Fruit fly (Drosophila melanogaster) whole organism, embryonic: ENCODE data around the gene tw.

Experiments
- Awh ChIP-seq: fragments of 200-800 bp; sonication (Bioruptor generic); IDR thresholded peaks from 2 replicates; pipeline ENCODE4, ENCODE4 v1.3.6; 2022; ENCODE audit warnings: missing biosample characterization, missing genetic modification characterization
- CG1024 ChIP-seq: fragments of 200-800 bp; sonication (Bioruptor generic); IDR thresholded peaks from 2 replicates; pipeline ENCODE4 v1.3.6; 2022; ENCODE audit warnings: missing biosample characterization, missing genetic modification characterization
- CG10543 ChIP-seq: fragments of 200-800 bp; sonication (Bioruptor generic); optimal IDR thresholded peaks from 3 replicates; lab custom pipeline; 2017; ENCODE audit warnings: missing biosample characterization, mild to moderate bottlenecking, missing genetic modification characterization, moderate library complexity
- CG12219 ChIP-seq: fragments of 200-800 bp; sonication (Bioruptor generic); optimal IDR thresholded peaks from 3 replicates; lab custom pipeline; 2018; ENCODE audit warnings: missing biosample characterization, mild to moderate bottlenecking, missing genetic modification characterization
- CG15269 ChIP-seq: fragments of 200-800 bp; sonication (Bioruptor generic); optimal IDR thresholded peaks from 2 replicates; lab custom pipeline; 2018; ENCODE audit warnings: missing biosample characterization, mild to moderate bottlenecking, missing genetic modification characterization, moderate library complexity
- CG17385 ChIP-seq: fragments of 200-800 bp; sonication (Bioruptor generic); optimal IDR thresholded peaks from 3 replicates; lab custom pipeline; 2018; ENCODE audit warnings: missing biosample characterization, mild to moderate bottlenecking, missing genetic modification characterization
- CG18011 ChIP-seq: fragments of 200-800 bp; sonication (Bioruptor generic); optimal IDR thresholded peaks from 2 replicates; lab custom pipeline; 2017; ENCODE audit warnings: missing biosample characterization, missing genetic modification characterization, mild to moderate bottlenecking, moderate library complexity, missing genotype
- CG18262 ChIP-seq: fragments of 200-800 bp; optimal IDR thresholded peaks from 3 replicates; lab custom pipeline; 2019; ENCODE audit warnings: missing biosample characterization, mild to moderate bottlenecking, missing genetic modification characterization, moderate library complexity
- CG2712 ChIP-seq: fragments of 200-800 bp; optimal IDR thresholded peaks from 3 replicates; lab custom pipeline; 2019; ENCODE audit warnings: missing biosample characterization, mild to moderate bottlenecking, missing genetic modification characterization, moderate library complexity
- CG30020 ChIP-seq: fragments of 200-800 bp; optimal IDR thresholded peaks from 2 replicates; lab custom pipeline; 2019; ENCODE audit warnings: missing biosample characterization, mild to moderate bottlenecking, missing genetic modification characterization, moderate library complexity
- CG30403 ChIP-seq: fragments of 200-800 bp; sonication (Bioruptor generic); optimal IDR thresholded peaks from 3 replicates; lab custom pipeline; 2016; ENCODE audit warnings: missing biosample characterization, missing genetic modification characterization
- CG34224 ChIP-seq: fragments of 200-800 bp; sonication (Bioruptor generic); IDR thresholded peaks from 3 replicates; pipeline ENCODE4 v1.3.6; 2022; ENCODE audit warnings: missing biosample characterization, missing genetic modification characterization; ENCODE audit not compliant: partially characterized antibody
- CG3838 ChIP-seq: fragments of 200-800 bp; sonication (Bioruptor generic); optimal IDR thresholded peaks from 3 replicates; lab custom pipeline; 2016; ENCODE audit warnings: missing biosample characterization, missing genetic modification characterization
- CG3847 ChIP-seq: fragments of 200-800 bp; sonication (Bioruptor generic); IDR thresholded peaks from 2 replicates; pipeline ENCODE4 v1.3.6; 2022; ENCODE audit warnings: missing biosample characterization, missing genetic modification characterization
- CG4282 ChIP-seq: fragments of 200-800 bp; sonication (Bioruptor generic); optimal IDR thresholded peaks from 2 replicates; lab custom pipeline; 2016; ENCODE audit warnings: missing biosample characterization, missing genetic modification characterization
- CG4360 ChIP-seq: fragments of 200-800 bp; sonication (Bioruptor generic); IDR thresholded peaks from 2 replicates; pipeline ENCODE4 v1.3.6; 2022; ENCODE audit warnings: missing biosample characterization, missing genetic modification characterization
- CG4854 ChIP-seq: fragments of 200-800 bp; sonication (Bioruptor generic); optimal IDR thresholded peaks from 2 replicates; lab custom pipeline; 2016; ENCODE audit warnings: missing biosample characterization, missing genetic modification characterization, inconsistent platforms
- CG6254 ChIP-seq: fragments of 200-800 bp; sonication (Bioruptor generic); optimal IDR thresholded peaks from 3 replicates; lab custom pipeline; 2017; ENCODE audit warnings: mild to moderate bottlenecking, missing biosample characterization, missing genetic modification reagents, missing genetic modification characterization
- CG7271 ChIP-seq: fragments of 200-800 bp; sonication (Bioruptor generic); optimal IDR thresholded peaks from 2 replicates; lab custom pipeline; 2018; ENCODE audit warnings: missing biosample characterization, mild to moderate bottlenecking, missing genetic modification characterization, moderate library complexity
- CG7372 ChIP-seq: fragments of 200-800 bp; sonication (Bioruptor generic); IDR thresholded peaks from 2 replicates; pipeline ENCODE4 v1.3.6; 2022; ENCODE audit warnings: missing biosample characterization, missing genetic modification characterization
- CG7987 ChIP-seq: fragments of 200-800 bp; sonication (Bioruptor generic); optimal IDR thresholded peaks from 2 replicates; lab custom pipeline; 2018; ENCODE audit warnings: missing biosample characterization, mild to moderate bottlenecking, missing genetic modification characterization, moderate library complexity
- CG8089 ChIP-seq: fragments of 200-800 bp; sonication (Bioruptor generic); optimal IDR thresholded peaks from 3 replicates; lab custom pipeline; 2016; ENCODE audit warnings: missing biosample characterization, missing genetic modification characterization
- CG8388 ChIP-seq: fragments of 200-800 bp; sonication (Bioruptor generic); optimal IDR thresholded peaks from 2 replicates; lab custom pipeline; 2019; ENCODE audit warnings: missing biosample characterization, mild to moderate bottlenecking, missing genetic modification characterization, moderate library complexity
- CG8924 ChIP-seq: fragments of 200-800 bp; optimal IDR thresholded peaks from 3 replicates; lab custom pipeline; 2019; ENCODE audit warnings: missing biosample characterization, mild to moderate bottlenecking, missing genetic modification characterization, moderate library complexity
- CG9437 ChIP-seq: fragments of 200-800 bp; sonication (Bioruptor generic); optimal IDR thresholded peaks from 2 replicates; lab custom pipeline; 2018; ENCODE audit warnings: missing biosample characterization, mild to moderate bottlenecking, missing genetic modification characterization
- Dad ChIP-seq: fragments of 200-800 bp; sonication (Bioruptor generic); optimal IDR thresholded peaks from 3 replicates; lab custom pipeline; 2016; ENCODE audit warnings: missing biosample characterization, missing genetic modification characterization
- Dip3 ChIP-seq: fragments of 200-800 bp; sonication (Bioruptor generic); optimal IDR thresholded peaks from 3 replicates; lab custom pipeline; 2016; ENCODE audit warnings: missing biosample characterization, missing genetic modification characterization
- E2f1 ChIP-seq: fragments of 200-800 bp; sonication (Bioruptor generic); IDR thresholded peaks from 2 replicates; pipeline ENCODE4 v1.3.6; 2022; ENCODE audit warnings: missing biosample characterization, missing genetic modification characterization
- GATAe ChIP-seq: fragments of 200-800 bp; sonication (Bioruptor generic); conservative IDR thresholded peaks from 2 replicates; pipeline ENCODE4 v1.3.6; 2022; ENCODE audit warnings: missing biosample characterization, missing genetic modification characterization
- Meics ChIP-seq: fragments of 200-800 bp; sonication (Bioruptor generic); optimal IDR thresholded peaks from 2 replicates; lab custom pipeline; 2017; ENCODE audit warnings: missing biosample characterization, mild to moderate bottlenecking, missing genetic modification characterization
- NFAT ChIP-seq: fragments of 200-800 bp; sonication (Bioruptor generic); IDR thresholded peaks from 2 replicates; pipeline ENCODE4 v1.3.6; 2022; ENCODE audit warnings: missing biosample characterization, missing genetic modification characterization
- Sin3A ChIP-seq: fragments of >200 bp; optimal IDR thresholded peaks from 2 replicates; lab custom pipeline; 2018
- Vsx1 ChIP-seq: fragments of 200-800 bp; sonication (Bioruptor generic); optimal IDR thresholded peaks from 2 replicates; lab custom pipeline; 2017; ENCODE audit warnings: missing biosample characterization, mild to moderate bottlenecking, missing genetic modification characterization, missing genetic modification reagents
- bab2 ChIP-seq: fragments of 200-800 bp; sonication (Bioruptor generic); optimal IDR thresholded peaks from 2 replicates; lab custom pipeline; 2016; ENCODE audit warnings: missing biosample characterization, missing genetic modification characterization
- cad ChIP-seq: fragments of >200 bp; optimal IDR thresholded peaks from 2 replicates; lab custom pipeline; 2017; ENCODE audit warnings: missing biosample characterization, missing genetic modification characterization
- corto ChIP-seq: fragments of 200-800 bp; sonication (Bioruptor generic); optimal IDR thresholded peaks from 2 replicates; lab custom pipeline; 2016; ENCODE audit warnings: missing biosample characterization, mild to moderate bottlenecking, missing genetic modification characterization, moderate library complexity
- croc ChIP-seq: fragments of 200-800 bp; sonication (Bioruptor generic); conservative IDR thresholded peaks from 3 replicates; pipeline ENCODE4 v1.3.6; 2022; ENCODE audit warnings: missing biosample characterization, missing genetic modification characterization
- dm ChIP-seq: fragments of 200-800 bp; sonication (Bioruptor generic); optimal IDR thresholded peaks from 3 replicates; lab custom pipeline; 2016; ENCODE audit warnings: missing biosample characterization, missing genetic modification characterization
- en ChIP-seq: fragments of 200-800 bp; sonication (Bioruptor generic); optimal IDR thresholded peaks from 2 replicates; lab custom pipeline; 2016; ENCODE audit warnings: missing biosample characterization, missing genetic modification characterization
- fd102C ChIP-seq: fragments of 200-800 bp; sonication (Bioruptor generic); optimal IDR thresholded peaks from 2 replicates; lab custom pipeline; 2018; ENCODE audit warnings: missing biosample characterization, mild to moderate bottlenecking, missing genetic modification characterization, moderate library complexity
- fd3F ChIP-seq: fragments of 200-800 bp; sonication (Bioruptor generic); optimal IDR thresholded peaks from 2 replicates; lab custom pipeline; 2018; ENCODE audit warnings: missing biosample characterization, mild to moderate bottlenecking, missing genetic modification characterization, moderate library complexity
- ftz-f1 ChIP-seq: fragments of 200-800 bp; sonication (Bioruptor generic); optimal IDR thresholded peaks from 2 replicates; lab custom pipeline; 2016; ENCODE audit warnings: missing biosample characterization, missing genetic modification characterization
- kah ChIP-seq: fragments of 200-800 bp; sonication (Bioruptor generic); optimal IDR thresholded peaks from 2 replicates; lab custom pipeline; 2018; ENCODE audit warnings: missing biosample characterization, mild to moderate bottlenecking, missing genetic modification characterization
- nau ChIP-seq: fragments of 200-800 bp; sonication (Bioruptor generic); optimal IDR thresholded peaks from 3 replicates; lab custom pipeline; 2017; ENCODE audit warnings: missing biosample characterization, mild to moderate bottlenecking, missing genetic modification characterization, missing genetic modification reagents
- oc ChIP-seq: fragments of 200-800 bp; sonication (Bioruptor generic); optimal IDR thresholded peaks from 2 replicates; lab custom pipeline; 2018; ENCODE audit warnings: missing biosample characterization, mild to moderate bottlenecking, missing genetic modification characterization, moderate library complexity
- p53 ChIP-seq: fragments of 200-800 bp; sonication (Bioruptor generic); optimal IDR thresholded peaks from 2 replicates; lab custom pipeline; 2016; ENCODE audit warnings: missing biosample characterization, missing genetic modification characterization
- pfk ChIP-seq: fragments of 200-800 bp; sonication (Bioruptor generic); optimal IDR thresholded peaks from 2 replicates; lab custom pipeline; 2018; ENCODE audit warnings: missing biosample characterization, mild to moderate bottlenecking, missing genetic modification characterization, moderate library complexity
- pum ChIP-seq: fragments of 200-800 bp; sonication (Bioruptor generic); optimal IDR thresholded peaks from 2 replicates; lab custom pipeline; 2016; ENCODE audit warnings: missing biosample characterization, missing genetic modification characterization
- sug ChIP-seq: fragments of 200-800 bp; optimal IDR thresholded peaks from 2 replicates; lab custom pipeline; 2019; ENCODE audit warnings: missing biosample characterization, mild to moderate bottlenecking, missing genetic modification characterization, moderate library complexity
- wor ChIP-seq: fragments of 200-800 bp; sonication (Bioruptor generic); IDR thresholded peaks from 2 replicates; pipeline ENCODE4 v1.3.6; 2022; ENCODE audit warnings: missing biosample characterization, missing genetic modification characterization
- zen2 ChIP-seq: fragments of 200-800 bp; sonication (Bioruptor generic); IDR thresholded peaks from 3 replicates; pipeline ENCODE4 v1.3.6; 2022; ENCODE audit warnings: missing biosample characterization, missing genetic modification characterization; ENCODE audit not compliant: partially characterized antibody

tw gene

dm6 chrX:765039-765508 lies 19.5 kb upstream of the tw start, which contains the start of gene RpL22 (continued):
- TF ChIP-seq corto (GFP tag; lab: Kevin White, UChicago), result no peak
- peak; percentile 82 for TF ChIP-seq CG7271 (tag; lab: Kevin White, UChicago)
- TF ChIP-seq CG4360 (GFP tag; lab: Robert Waterston, UW), result peak; percentile 38; the same call in 1 of the 2 replicates
- peak; percentile 91 for TF ChIP-seq CG3847 (GFP tag; lab: Robert Waterston, UW)
- TF ChIP-seq CG30403 (GFP tag; lab: Kevin White, UChicago), result peak; percentile 73
- peak; percentile 82 for TF ChIP-seq fd102C
- peak; percentile 76 for TF ChIP-seq E2f1 (GFP tag; lab: Robert Waterston, UW)
- TF ChIP-seq Awh (GFP tag; lab: Robert Waterston, UW), result peak; percentile 79
- TF ChIP-seq CG8924 (tag; lab: Kevin White, UChicago), result peak; percentile 79
- TF ChIP-seq Dip3 (GFP tag; lab: Kevin White, UChicago), result peak; percentile 87
- peak; percentile 42 for TF ChIP-seq CG3838 (GFP tag; lab: Kevin White, UChicago)
- peak; percentile 91 for TF ChIP-seq nau (GFP tag; lab: Kevin White, UChicago)
- TF ChIP-seq CG7372 (GFP tag; lab: Robert Waterston, UW), result peak; percentile 71
- peak; percentile 79 for TF ChIP-seq CG6254
- TF ChIP-seq Meics (GFP tag; lab: Kevin White, UChicago), result peak; percentile 94
- peak; percentile 65 for TF ChIP-seq CG9437 (GFP tag; lab: Kevin White, UChicago)
- TF ChIP-seq zen2 (GFP tag; lab: Robert Waterston, UW), result no peak
- TF ChIP-seq CG34224 (GFP tag; lab: Robert Waterston, UW), result no peak
- TF ChIP-seq en (GFP tag; lab: Kevin White, UChicago), result peak; percentile 84
- peak; percentile 94 for TF ChIP-seq p53 (GFP tag; lab: Kevin White, UChicago)
- peak; percentile 90 for TF ChIP-seq CG4282
- no peak for TF ChIP-seq cad
- peak; percentile 82 for TF ChIP-seq CG4854 (GFP tag; lab: Kevin White, UChicago)
- TF ChIP-seq CG2712 (tag; lab: Kevin White, UChicago), result peak; percentile 82
- TF ChIP-seq CG10543, result peak; percentile 85
- 0 out of 2 replicates have a peak, but pooled peaks have one; percentile 32 for TF ChIP-seq wor
- TF ChIP-seq CG18011 (GFP tag; lab: Kevin White, UChicago), result peak; percentile 77
- peak; percentile 83 for TF ChIP-seq CG12219
- TF ChIP-seq dm (GFP tag; lab: Kevin White, UChicago), result peak; percentile 99
- TF ChIP-seq bab2 (GFP tag; lab: Kevin White, UChicago), result peak; percentile 77
- peak; percentile 80 for TF ChIP-seq Sin3A
- TF ChIP-seq kah (GFP tag; lab: Kevin White, UChicago), result peak; percentile 73
- peak; percentile 77 for TF ChIP-seq sug
- peak; percentile 71 for TF ChIP-seq CG15269 (tag; lab: Kevin White, UChicago)
- peak; percentile 63; the same call in 2 of the 3 replicates for TF ChIP-seq croc (GFP tag; lab: Robert Waterston, UW)
- peak; percentile 65 for TF ChIP-seq CG18262 (tag; lab: Kevin White, UChicago)
- TF ChIP-seq CG1024 (GFP tag; lab: Robert Waterston, UW), result peak; percentile 78
- peak; percentile 74 for TF ChIP-seq pum (GFP tag; lab: Kevin White, UChicago)
- peak; percentile 88 for TF ChIP-seq Dad
- TF ChIP-seq NFAT (GFP tag; lab: Robert Waterston, UW), result peak; percentile 90
- TF ChIP-seq CG8089 (GFP tag; lab: Kevin White, UChicago), result peak; percentile 93
- peak; percentile 69 for TF ChIP-seq CG8388
- TF ChIP-seq ftz-f1 (GFP tag; lab: Kevin White, UChicago), result peak; percentile 82
- TF ChIP-seq oc (tag; lab: Kevin White, UChicago), result peak; percentile 73
- peak; percentile 69 for TF ChIP-seq fd3F (GFP tag; lab: Kevin White, UChicago)
- TF ChIP-seq Vsx1 (GFP tag; lab: Kevin White, UChicago), result peak; percentile 86
- TF ChIP-seq CG7987 (GFP tag; lab: Kevin White, UChicago), result peak; percentile 95
- peak; percentile 69 for TF ChIP-seq pfk
- peak; percentile 70 for TF ChIP-seq GATAe
- TF ChIP-seq CG17385 (GFP tag; lab: Kevin White, UChicago), result peak; percentile 96
- TF ChIP-seq CG30020 (tag; lab: Kevin White, UChicago), result peak; percentile 44
